Worm (Caenorhabditis elegans): Measurements from ENCODE around the gene T14G12.12.
A peak's percentile ranks its signal among the peaks of the same experiment; 100 is the strongest.

ce11 chrX:3733321-3733720, 25.0 kb downstream of the T14G12.12 start:
- TF ChIP-seq pha-4 (tag; optimal IDR thresholded peaks at IDR 0.05) = no peak
- no peak for TF ChIP-seq ceh-22 (tag; optimal IDR thresholded peaks at IDR 0.05)
- TF ChIP-seq fkh-10 (GFP tag; optimal IDR thresholded peaks at IDR 0.05) = no peak
- TF ChIP-seq madf-2 (tag; optimal IDR thresholded peaks at IDR 0.05) = no peak
- no peak for TF ChIP-seq mec-3 (tag; optimal IDR thresholded peaks at IDR 0.05; ENCODE audit: borderline replicate concordance)
- no peak for TF ChIP-seq unc-3 (GFP tag; conservative IDR thresholded peaks at IDR 0.05)
- no peak for TF ChIP-seq unc-3 (tag; optimal IDR thresholded peaks at IDR 0.05)
- TF ChIP-seq rnt-1 (tag; optimal IDR thresholded peaks at IDR 0.05) = peak; percentile 32
